Fruit fly (Drosophila melanogaster) whole organism, embryonic: Measurements from ENCODE around the gene NdufA3.

Source experiments
- Abd-B ChIP-seq: fragments of 200-800 bp; sonication (Bioruptor generic); optimal IDR thresholded peaks from 2 replicates; lab custom pipeline; 2018; ENCODE audit warnings: missing biosample characterization, mild to moderate bottlenecking, missing genetic modification characterization, moderate library complexity
- B-H1 ChIP-seq: fragments of 200-800 bp; sonication (Bioruptor generic); IDR thresholded peaks from 3 replicates; pipeline ENCODE4 v1.3.6; 2022; ENCODE audit warnings: missing biosample characterization, missing genetic modification characterization
- B-H2 ChIP-seq: fragments of 200-800 bp; sonication (Bioruptor generic); optimal IDR thresholded peaks from 2 replicates; lab custom pipeline; 2018; ENCODE audit warnings: missing biosample characterization, mild to moderate bottlenecking, missing genetic modification characterization
- BEAF-32 ChIP-seq: fragments of 200-800 bp; sonication (Bioruptor generic); optimal IDR thresholded peaks from 3 replicates; lab custom pipeline; 2017; ENCODE audit warnings: missing biosample characterization, missing genetic modification characterization, mild to moderate bottlenecking, moderate library complexity, missing genetic modification reagents
- C15 ChIP-seq: fragments of 200-800 bp; sonication (Bioruptor generic); IDR thresholded peaks from 3 replicates; pipeline ENCODE4 v1.3.6; 2022; ENCODE audit warnings: missing biosample characterization, missing genetic modification characterization
- CG10147 ChIP-seq: fragments of 200-800 bp; sonication (Bioruptor generic); optimal IDR thresholded peaks from 2 replicates; lab custom pipeline; 2019; ENCODE audit warnings: missing biosample characterization, mild to moderate bottlenecking, missing genetic modification characterization, moderate library complexity
- CG10267 ChIP-seq: fragments of 200-800 bp; sonication (Bioruptor generic); optimal IDR thresholded peaks from 2 replicates; lab custom pipeline; 2018; ENCODE audit warnings: missing biosample characterization, mild to moderate bottlenecking, missing genetic modification characterization, moderate library complexity
- CG10654 ChIP-seq: fragments of 200-800 bp; sonication (Bioruptor generic); optimal IDR thresholded peaks from 2 replicates; lab custom pipeline; 2016; ENCODE audit warnings: missing biosample characterization, missing genetic modification characterization
- CG11398 ChIP-seq: fragments of 200-800 bp; sonication (Bioruptor generic); optimal IDR thresholded peaks from 2 replicates; lab custom pipeline; 2016; ENCODE audit warnings: missing biosample characterization, missing genetic modification characterization
- CG12155 ChIP-seq: fragments of 200-800 bp; sonication (Bioruptor generic); optimal IDR thresholded peaks from 3 replicates; lab custom pipeline; 2016; ENCODE audit warnings: missing biosample characterization, missing genetic modification characterization
- CG12299 ChIP-seq: fragments of 200-800 bp; sonication (Bioruptor generic); optimal IDR thresholded peaks from 2 replicates; lab custom pipeline; 2018; ENCODE audit warnings: missing biosample characterization, mild to moderate bottlenecking, missing genetic modification characterization
- CG12769 ChIP-seq: fragments of 200-800 bp; sonication (Bioruptor generic); optimal IDR thresholded peaks from 2 replicates; lab custom pipeline; 2019; ENCODE audit warnings: missing biosample characterization, mild to moderate bottlenecking, missing genetic modification characterization, moderate library complexity
- CG14014 ChIP-seq: fragments of 200-800 bp; sonication (Bioruptor generic); IDR thresholded peaks from 2 replicates; pipeline ENCODE4 v1.3.6; 2022; ENCODE audit warnings: missing biosample characterization, missing genetic modification characterization
- CG15269 ChIP-seq: fragments of 200-800 bp; sonication (Bioruptor generic); optimal IDR thresholded peaks from 2 replicates; lab custom pipeline; 2018; ENCODE audit warnings: missing biosample characterization, mild to moderate bottlenecking, missing genetic modification characterization, moderate library complexity
- CG15514 ChIP-seq: fragments of 200-800 bp; sonication (Bioruptor generic); optimal IDR thresholded peaks from 3 replicates; lab custom pipeline; 2017; ENCODE audit warnings: missing biosample characterization, missing genetic modification characterization, mild to moderate bottlenecking, moderate library complexity, missing genetic modification reagents
- CG17568 ChIP-seq: fragments of 200-800 bp; sonication (Bioruptor generic); optimal IDR thresholded peaks from 2 replicates; lab custom pipeline; 2018; ENCODE audit warnings: missing biosample characterization, mild to moderate bottlenecking, missing genetic modification characterization, moderate library complexity
- CG18262 ChIP-seq: fragments of 200-800 bp; optimal IDR thresholded peaks from 3 replicates; lab custom pipeline; 2019; ENCODE audit warnings: missing biosample characterization, mild to moderate bottlenecking, missing genetic modification characterization, moderate library complexity
- CG31388 ChIP-seq: fragments of 200-800 bp; sonication (Bioruptor generic); optimal IDR thresholded peaks from 2 replicates; lab custom pipeline; 2016; ENCODE audit warnings: missing biosample characterization, missing genetic modification characterization
- CG31441 ChIP-seq: fragments of 200-800 bp; sonication (Bioruptor generic); IDR thresholded peaks from 2 replicates; pipeline ENCODE4 v1.3.6; 2022; ENCODE audit warnings: missing biosample characterization, missing genetic modification characterization
- CG4854 ChIP-seq: fragments of 200-800 bp; sonication (Bioruptor generic); optimal IDR thresholded peaks from 2 replicates; lab custom pipeline; 2016; ENCODE audit warnings: missing biosample characterization, missing genetic modification characterization, inconsistent platforms
- CG8388 ChIP-seq: fragments of 200-800 bp; sonication (Bioruptor generic); optimal IDR thresholded peaks from 2 replicates; lab custom pipeline; 2019; ENCODE audit warnings: missing biosample characterization, mild to moderate bottlenecking, missing genetic modification characterization, moderate library complexity
- CG8924 ChIP-seq: fragments of 200-800 bp; optimal IDR thresholded peaks from 3 replicates; lab custom pipeline; 2019; ENCODE audit warnings: missing biosample characterization, mild to moderate bottlenecking, missing genetic modification characterization, moderate library complexity
- CG9727 ChIP-seq: fragments of 200-800 bp; sonication (Bioruptor generic); optimal IDR thresholded peaks from 3 replicates; lab custom pipeline; 2017; ENCODE audit warnings: missing biosample characterization, mild to moderate bottlenecking, missing genetic modification characterization
- Dad ChIP-seq: fragments of 200-800 bp; sonication (Bioruptor generic); optimal IDR thresholded peaks from 3 replicates; lab custom pipeline; 2016; ENCODE audit warnings: missing biosample characterization, missing genetic modification characterization
- Dek ChIP-seq: fragments of 200-800 bp; sonication (Bioruptor generic); optimal IDR thresholded peaks from 3 replicates; lab custom pipeline; 2019; ENCODE audit warnings: missing biosample characterization, mild to moderate bottlenecking, missing genetic modification characterization, moderate library complexity
- Dref ChIP-seq: fragments of 200-800 bp; sonication (Bioruptor generic); IDR thresholded peaks from 2 replicates; pipeline ENCODE4 v1.3.6; 2022; ENCODE audit warnings: missing biosample characterization, missing genetic modification characterization
- H2.0 ChIP-seq: fragments of 200-800 bp; sonication (Bioruptor generic); IDR thresholded peaks from 2 replicates; pipeline ENCODE4 v1.3.6; 2022; ENCODE audit warnings: missing biosample characterization, missing genetic modification characterization
- HLH54F ChIP-seq: fragments of 200-800 bp; sonication (Bioruptor generic); optimal IDR thresholded peaks from 3 replicates; lab custom pipeline; 2016; ENCODE audit warnings: missing biosample characterization, missing genetic modification characterization
- Mad ChIP-seq: fragments of 200-800 bp; sonication (Bioruptor generic); optimal IDR thresholded peaks from 2 replicates; lab custom pipeline; 2016; ENCODE audit warnings: missing biosample characterization, missing genetic modification characterization
- Mes4 ChIP-seq: fragments of 200-800 bp; sonication (Bioruptor generic); optimal IDR thresholded peaks from 2 replicates; lab custom pipeline; 2016; ENCODE audit warnings: missing biosample characterization, missing genetic modification characterization
- Oaz ChIP-seq: fragments of 200-800 bp; sonication (Bioruptor generic); IDR thresholded peaks from 2 replicates; pipeline ENCODE4 v1.3.6; 2022; ENCODE audit warnings: missing biosample characterization, missing genetic modification characterization
- TFAM ChIP-seq: fragments of 200-800 bp; sonication (Bioruptor generic); optimal IDR thresholded peaks from 2 replicates; lab custom pipeline; 2017; ENCODE audit warnings: missing biosample characterization, missing genetic modification characterization, inconsistent platforms
- Xrp1 ChIP-seq: fragments of 200-800 bp; sonication (Bioruptor generic); IDR thresholded peaks from 2 replicates; pipeline ENCODE4 v1.3.6; 2022; ENCODE audit warnings: missing biosample characterization, missing genetic modification characterization
- ap ChIP-seq: fragments of 200-800 bp; sonication (Bioruptor generic); IDR thresholded peaks from 2 replicates; pipeline ENCODE4 v1.3.6; 2022; ENCODE audit warnings: missing biosample characterization, missing genetic modification characterization
- ci ChIP-seq: fragments of 200-800 bp; sonication (Bioruptor generic); IDR thresholded peaks from 3 replicates; pipeline ENCODE4 v1.3.6; 2022; ENCODE audit warnings: missing biosample characterization, missing genetic modification characterization
- crp ChIP-seq, 2 experiments: fragments of 200-800 bp; sonication (Bioruptor generic); optimal IDR thresholded peaks; 2 replicates in 1 of 2; 3 replicates in 1 of 2; lab custom pipeline; 2017; ENCODE audit warnings: missing biosample characterization in 2 of 2, missing genetic modification characterization in 2 of 2, mild to moderate bottlenecking in 1 of 2, moderate library complexity in 1 of 2
- dpn ChIP-seq, 2 experiments: fragments of 200-800 bp; sonication (Bioruptor generic); optimal IDR thresholded peaks; 3 replicates each; lab custom pipeline; 2016; ENCODE audit warnings: missing biosample characterization in 2 of 2, missing genetic modification characterization in 2 of 2
- dysf ChIP-seq: fragments of 200-800 bp; sonication (Bioruptor generic); IDR thresholded peaks from 3 replicates; pipeline ENCODE4 v1.3.6; 2022; ENCODE audit warnings: missing biosample characterization, missing genetic modification characterization
- en ChIP-seq: fragments of 200-800 bp; sonication (Bioruptor generic); optimal IDR thresholded peaks from 2 replicates; lab custom pipeline; 2016; ENCODE audit warnings: missing biosample characterization, missing genetic modification characterization
- eve ChIP-seq, 2 experiments: fragments of >200 bp; optimal IDR thresholded peaks; 2 replicates each; lab custom pipeline; 2017; ENCODE audit warnings: missing biosample characterization in 2 of 2, missing genetic modification characterization in 2 of 2
- gfzf ChIP-seq: fragments of 200-800 bp; sonication (Bioruptor generic); optimal IDR thresholded peaks from 2 replicates; lab custom pipeline; 2016; ENCODE audit warnings: missing biosample characterization, mild to moderate bottlenecking, missing genetic modification characterization, moderate library complexity
- ham ChIP-seq: fragments of 200-800 bp; sonication (Bioruptor generic); IDR thresholded peaks from 2 replicates; pipeline ENCODE4 v1.3.6; 2022; ENCODE audit warnings: missing biosample characterization, missing genetic modification characterization
- jigr1 ChIP-seq: fragments of 200-800 bp; sonication (Bioruptor generic); IDR thresholded peaks from 3 replicates; pipeline ENCODE4 v1.3.6; 2022; ENCODE audit warnings: missing biosample characterization, missing genetic modification characterization
- lilli ChIP-seq: fragments of 200-800 bp; sonication (Bioruptor generic); optimal IDR thresholded peaks from 3 replicates; lab custom pipeline; 2016; ENCODE audit warnings: missing biosample characterization, missing genetic modification characterization
- nerfin-2 ChIP-seq: fragments of 200-800 bp; sonication (Bioruptor generic); IDR thresholded peaks from 2 replicates; pipeline ENCODE4 v1.3.6; 2022; ENCODE audit warnings: missing biosample characterization, missing genetic modification characterization; ENCODE audit not compliant: partially characterized antibody
- p53 ChIP-seq: fragments of 200-800 bp; sonication (Bioruptor generic); optimal IDR thresholded peaks from 2 replicates; lab custom pipeline; 2016; ENCODE audit warnings: missing biosample characterization, missing genetic modification characterization
- pita ChIP-seq: fragments of 200-800 bp; sonication (Bioruptor generic); optimal IDR thresholded peaks from 2 replicates; lab custom pipeline; 2017; ENCODE audit warnings: missing biosample characterization, mild to moderate bottlenecking, missing genetic modification characterization
- stc ChIP-seq: fragments of 200-800 bp; sonication (Bioruptor generic); IDR thresholded peaks from 2 replicates; pipeline ENCODE4 v1.3.6; 2022; ENCODE audit warnings: missing biosample characterization, missing genetic modification characterization
- sug ChIP-seq: fragments of 200-800 bp; optimal IDR thresholded peaks from 2 replicates; lab custom pipeline; 2019; ENCODE audit warnings: missing biosample characterization, mild to moderate bottlenecking, missing genetic modification characterization, moderate library complexity
- ttk ChIP-seq: fragments of 200-800 bp; sonication (Bioruptor generic); IDR thresholded peaks from 2 replicates; pipeline ENCODE4 v2.1.2; 2022; ENCODE audit warnings: missing biosample characterization, missing genetic modification characterization
- wor ChIP-seq: fragments of 200-800 bp; sonication (Bioruptor generic); IDR thresholded peaks from 2 replicates; pipeline ENCODE4 v1.3.6; 2022; ENCODE audit warnings: missing biosample characterization, missing genetic modification characterization
- zf30C ChIP-seq: fragments of 200-800 bp; sonication (Bioruptor generic); optimal IDR thresholded peaks from 3 replicates; lab custom pipeline; 2018; ENCODE audit warnings: missing biosample characterization, mild to moderate bottlenecking, missing genetic modification characterization

NdufA3 gene

dm6 chrX:9155134-9155533, 4.7 kb downstream of the NdufA3 start (continued):
- TF ChIP-seq pita (no peak), eve (GFP tag; optimal IDR thresholded peaks at IDR 0.05; lab: Kevin White, UChicago) (no peak), Dref (GFP tag; lab: Robert Waterston, UW) (no peak), zf30C (GFP tag; lab: Kevin White, UChicago) (peak; percentile 91), wor (no peak), CG12155 (GFP tag; lab: Kevin White, UChicago) (peak; percentile 52), B-H2 (GFP tag; lab: Kevin White, UChicago) (peak; percentile 7), CG17568 (no peak), CG18262 (tag; lab: Kevin White, UChicago) (peak; percentile 74), lilli (GFP tag; lab: Kevin White, UChicago) (peak; percentile 53), CG9727 (GFP tag; lab: Kevin White, UChicago) (peak; percentile 74), Xrp1 (GFP tag; lab: Robert Waterston, UW) (peak; percentile 61), Abd-B (GFP tag; lab: Kevin White, UChicago) (peak; percentile 34), crp (GFP tag; optimal IDR thresholded peaks at IDR 0.05; lab: Kevin White, UChicago) (no peak), C15 (GFP tag; lab: Robert Waterston, UW) (no peak), Oaz (GFP tag; lab: Robert Waterston, UW) (no peak), CG15269 (tag; lab: Kevin White, UChicago) (peak; percentile 62), CG10654 (GFP tag; lab: Kevin White, UChicago) (peak; percentile 38), CG11398 (GFP tag; lab: Kevin White, UChicago) (no peak), BEAF-32 (GFP tag; lab: Kevin White, UChicago) (no peak), CG14014 (no peak), dysf (GFP tag; lab: Robert Waterston, UW) (peak; percentile 55), stc (GFP tag; lab: Robert Waterston, UW) (peak; percentile 19; the same call in 1 of the 2 replicates), p53 (GFP tag; lab: Kevin White, UChicago) (no peak), Dek (peak; percentile 25), H2.0 (no peak), Mad (no peak), sug (tag; lab: Kevin White, UChicago) (no peak), CG4854 (GFP tag; lab: Kevin White, UChicago) (peak; percentile 17), nerfin-2 (GFP tag; lab: Robert Waterston, UW) (no peak), dpn (GFP tag; optimal IDR thresholded peaks at IDR 0.05; lab: Kevin White, UChicago) (peak in 1 of 2 experiments; percentile 45), Mes4 (GFP tag; lab: Kevin White, UChicago) (no peak), CG15514 (peak; percentile 30), CG8924 (no peak), TFAM (GFP tag; lab: Kevin White, UChicago) (no peak), B-H1 (GFP tag; lab: Robert Waterston, UW) (no peak; the same call in 2 of the 3 replicates), ap (no peak), ci (0 out of 3 replicates have a peak, but pooled peaks have one; percentile 12), CG12769 (tag; lab: Kevin White, UChicago) (no peak), Dad (GFP tag; lab: Kevin White, UChicago) (peak; percentile 27), CG31388 (no peak), gfzf (GFP tag; lab: Kevin White, UChicago) (no peak), CG10267 (tag; lab: Kevin White, UChicago) (peak; percentile 68), CG8388 (GFP tag; lab: Kevin White, UChicago) (peak; percentile 39), jigr1 (GFP tag; lab: Robert Waterston, UW) (no peak), HLH54F (GFP tag; lab: Kevin White, UChicago) (peak; percentile 24), ham (GFP tag; lab: Robert Waterston, UW) (no peak), en (no peak), CG10147 (no peak), CG31441 (GFP tag; lab: Robert Waterston, UW) (peak; percentile 25; the same call in 1 of the 2 replicates), CG12299 (tag; lab: Kevin White, UChicago) (peak; percentile 19), ttk (GFP tag; lab: Robert Waterston, UW) (no peak; the same call in 1 of the 2 replicates)
